Worm (Caenorhabditis elegans): ENCODE measurements around the gene srbc-50.

DNA sequence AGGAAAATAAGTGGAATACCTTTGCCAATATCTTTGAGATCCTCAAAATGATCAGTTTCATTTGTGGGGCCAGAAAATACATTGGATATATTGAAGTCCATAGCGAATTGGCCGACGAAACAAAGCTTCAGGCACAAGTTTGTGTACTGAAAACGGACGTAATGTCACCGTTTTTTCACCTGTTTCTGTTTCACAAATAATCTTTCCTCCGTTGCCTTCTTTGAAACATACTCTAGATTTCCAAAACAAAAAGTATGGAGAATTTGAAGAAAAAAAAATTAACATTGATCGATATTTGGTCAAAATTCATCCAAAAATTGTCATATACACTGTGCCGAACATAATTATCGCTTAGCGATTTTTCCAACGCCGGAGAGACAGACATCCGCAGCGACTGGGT is 37.8 kb upstream of the srbc-50 start, which contains the start of gene srz-12:
- TF ChIP-seq him-1 (tag; optimal IDR thresholded peaks at IDR 0.05) (no peak), W03F9.2 (tag; optimal IDR thresholded peaks at IDR 0.05) (no peak), dao-5 (tag; optimal IDR thresholded peaks at IDR 0.05) (no peak)
